Worm (Caenorhabditis elegans) whole organism, L3 larva: ENCODE results near the gene anmt-3.

Source experiments
- R02D3.7 ChIP-seq: fragments of 150-350 bp; optimal IDR thresholded peaks from 2 replicates; lab custom pipeline; 2014; ENCODE audit warnings: missing biosample characterization, missing genetic modification characterization
- aly-2 ChIP-seq: fragments of 150-350 bp; optimal IDR thresholded peaks from 2 replicates; lab custom pipeline; 2014; ENCODE audit warnings: missing biosample characterization, missing genetic modification characterization
- ama-1 ChIP-seq: fragments of 150-350 bp; optimal IDR thresholded peaks from 2 replicates; lab custom pipeline; 2018
- ceh-16 ChIP-seq: sonication (generic microtip); optimal IDR thresholded peaks from 2 replicates; lab custom pipeline; 2017; ENCODE audit warnings: missing biosample characterization, missing genetic modification characterization
- ceh-28 ChIP-seq: fragments of 150-350 bp; optimal IDR thresholded peaks from 2 replicates; lab custom pipeline; 2014; ENCODE audit warnings: missing biosample characterization, missing genetic modification reagents, missing genetic modification characterization
- ceh-82 ChIP-seq: fragments of 150-350 bp; optimal IDR thresholded peaks from 2 replicates; lab custom pipeline; 2014; ENCODE audit warnings: missing biosample characterization, missing genetic modification characterization
- daf-12 ChIP-seq: fragments of 150-350 bp; optimal IDR thresholded peaks from 2 replicates; lab custom pipeline; 2014; ENCODE audit warnings: missing biosample characterization, missing genetic modification reagents, missing genetic modification characterization
- egl-27 ChIP-seq: sonication (generic microtip); optimal IDR thresholded peaks from 4 replicates; lab custom pipeline; 2017; ENCODE audit warnings: missing biosample characterization, missing genetic modification reagents, missing genetic modification characterization
- egl-5 ChIP-seq: fragments of 150-350 bp; optimal IDR thresholded peaks from 2 replicates; lab custom pipeline; 2017; ENCODE audit warnings: missing biosample characterization, missing genetic modification reagents, missing genetic modification characterization, inconsistent platforms
- elt-2 ChIP-seq: sonication (generic microtip); optimal IDR thresholded peaks from 2 replicates; lab custom pipeline; 2016; ENCODE audit warnings: missing genetic modification reagents, mild to moderate bottlenecking, missing genetic modification characterization, missing compliant biosample characterization
- elt-3 ChIP-seq, 3 experiments: fragments of 150-350 bp in 1 of 3; sonication (generic microtip) in 2 of 3; optimal IDR thresholded peaks; 2 replicates in 2 of 3; 4 replicates in 1 of 3; lab custom pipeline; 2014 to 2017; ENCODE audit warnings: missing biosample characterization in 3 of 3, missing genetic modification characterization in 3 of 3
- eor-1 ChIP-seq, 2 experiments: fragments of 150-350 bp; optimal IDR thresholded peaks; 2 replicates each; lab custom pipeline; 2014 to 2018; ENCODE audit warnings: missing biosample characterization in 2 of 2, missing genetic modification characterization in 2 of 2
- hmg-11 ChIP-seq: sonication (generic microtip); optimal IDR thresholded peaks from 2 replicates; lab custom pipeline; 2016; ENCODE audit warnings: missing genetic modification characterization, missing compliant biosample characterization
- jun-1 ChIP-seq: fragments of 150-350 bp; optimal IDR thresholded peaks from 2 replicates; lab custom pipeline; 2014; ENCODE audit warnings: missing biosample characterization, missing genetic modification reagents, missing genetic modification characterization
- lin-15B ChIP-seq: fragments of 150-350 bp; optimal IDR thresholded peaks from 2 replicates; lab custom pipeline; 2014; ENCODE audit warnings: missing biosample characterization, missing genetic modification characterization
- lin-39 ChIP-seq: fragments of 150-350 bp; optimal IDR thresholded peaks from 2 replicates; lab custom pipeline; 2018; ENCODE audit warnings: missing biosample characterization, missing genetic modification reagents, missing genetic modification characterization
- lsy-12 ChIP-seq: sonication (generic microtip); optimal IDR thresholded peaks from 2 replicates; lab custom pipeline; 2016; ENCODE audit warnings: mild to moderate bottlenecking, missing genetic modification characterization, missing compliant biosample characterization
- mml-1 ChIP-seq: fragments of 150-350 bp; sonication (generic microtip); optimal IDR thresholded peaks from 3 replicates; lab custom pipeline; 2014; ENCODE audit warnings: missing biosample characterization, missing genetic modification characterization
- nfya-1 ChIP-seq: sonication (generic microtip); optimal IDR thresholded peaks from 2 replicates; lab custom pipeline; 2017; ENCODE audit warnings: missing genetic modification characterization, mild to moderate bottlenecking, missing compliant biosample characterization, antibody characterized with exemption, moderate library complexity; ENCODE audit not compliant: insufficient read depth
- nhr-11 ChIP-seq: fragments of 150-350 bp; optimal IDR thresholded peaks from 2 replicates; lab custom pipeline; 2014; ENCODE audit warnings: missing biosample characterization, missing genetic modification characterization
- nhr-12 ChIP-seq: fragments of 150-350 bp; optimal IDR thresholded peaks from 2 replicates; lab custom pipeline; 2014; ENCODE audit warnings: missing biosample characterization, missing genetic modification characterization
- nhr-23 ChIP-seq: fragments of 150-350 bp; optimal IDR thresholded peaks from 2 replicates; lab custom pipeline; 2014; ENCODE audit warnings: missing biosample characterization, missing genetic modification reagents, missing genetic modification characterization
- nhr-237 ChIP-seq: fragments of 150-350 bp; optimal IDR thresholded peaks from 2 replicates; lab custom pipeline; 2014; ENCODE audit warnings: missing biosample characterization, missing genetic modification characterization
- nhr-25 ChIP-seq: sonication (generic microtip); optimal IDR thresholded peaks from 2 replicates; lab custom pipeline; 2017; ENCODE audit warnings: missing biosample characterization, missing genetic modification characterization
- nhr-28 ChIP-seq: fragments of 150-350 bp; optimal IDR thresholded peaks from 2 replicates; lab custom pipeline; 2014; ENCODE audit warnings: missing biosample characterization, missing genetic modification characterization
- nhr-43 ChIP-seq: sonication (generic microtip); optimal IDR thresholded peaks from 2 replicates; lab custom pipeline; 2016; ENCODE audit warnings: mild to moderate bottlenecking, missing genetic modification characterization, missing compliant biosample characterization; ENCODE audit not compliant: poor library complexity, severe bottlenecking
- nhr-67 ChIP-seq: fragments of 150-350 bp; optimal IDR thresholded peaks from 2 replicates; lab custom pipeline; 2014; ENCODE audit warnings: missing biosample characterization, missing genetic modification characterization
- nhr-76 ChIP-seq: fragments of 150-350 bp; sonication (generic microtip); optimal IDR thresholded peaks from 5 replicates; lab custom pipeline; 2014; ENCODE audit warnings: missing biosample characterization, missing genetic modification characterization
- nhr-77 ChIP-seq: fragments of 150-350 bp; optimal IDR thresholded peaks from 2 replicates; lab custom pipeline; 2014; ENCODE audit warnings: missing biosample characterization, missing genetic modification characterization
- pha-4 ChIP-seq: fragments of 150-350 bp; optimal IDR thresholded peaks from 2 replicates; lab custom pipeline; 2014; ENCODE audit warnings: missing biosample characterization, missing genetic modification reagents, missing genetic modification characterization
- pqm-1 ChIP-seq: fragments of 150-350 bp; optimal IDR thresholded peaks from 2 replicates; lab custom pipeline; 2017; ENCODE audit warnings: missing biosample characterization, missing genetic modification characterization, inconsistent platforms
- skn-1 ChIP-seq: fragments of 150-350 bp; optimal IDR thresholded peaks from 2 replicates; lab custom pipeline; 2014; ENCODE audit warnings: missing biosample characterization, missing genetic modification characterization
- snpc-4 ChIP-seq: fragments of 150-350 bp; optimal IDR thresholded peaks from 2 replicates; lab custom pipeline; 2014; ENCODE audit warnings: missing biosample characterization, missing genetic modification characterization
- tbx-2 ChIP-seq: sonication (generic microtip); optimal IDR thresholded peaks from 2 replicates; lab custom pipeline; 2016; ENCODE audit warnings: mild to moderate bottlenecking, missing genetic modification characterization, missing compliant biosample characterization
- unc-62 ChIP-seq: fragments of 150-350 bp; sonication (generic microtip); optimal IDR thresholded peaks from 4 replicates; lab custom pipeline; 2014; ENCODE audit warnings: missing biosample characterization, missing genetic modification reagents, missing genetic modification characterization
- zag-1 ChIP-seq: fragments of 150-350 bp; optimal IDR thresholded peaks from 2 replicates; lab custom pipeline; 2014; ENCODE audit warnings: missing biosample characterization, missing genetic modification characterization
- ztf-11 ChIP-seq: fragments of 150-350 bp; optimal IDR thresholded peaks from 2 replicates; lab custom pipeline; 2014; ENCODE audit warnings: missing biosample characterization, missing genetic modification characterization
- ztf-4 ChIP-seq: fragments of 150-350 bp; optimal IDR thresholded peaks from 2 replicates; lab custom pipeline; 2014; ENCODE audit warnings: missing biosample characterization, missing genetic modification characterization

Gene anmt-3

DNA sequence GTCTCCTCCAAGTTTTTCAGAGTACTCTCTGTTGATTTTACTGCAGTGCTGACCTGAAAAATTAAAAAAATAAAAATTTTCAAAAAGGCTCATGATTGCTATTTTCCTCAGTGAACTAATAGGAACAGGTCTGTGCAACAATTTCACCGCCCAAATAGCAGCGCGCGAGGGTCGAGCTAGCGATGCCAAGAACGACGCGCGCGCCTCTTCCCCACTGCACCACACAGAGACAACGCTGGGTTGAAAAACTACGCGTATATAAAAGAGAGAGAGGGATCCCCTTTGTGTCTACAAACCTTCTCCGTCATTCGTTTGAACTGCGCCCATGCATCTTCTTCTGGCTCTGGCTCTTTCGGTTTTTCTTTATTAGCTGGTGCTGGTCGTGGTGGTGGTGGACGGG is 12.0 kb upstream of the anmt-3 start:
- peak; percentile 62 for TF ChIP-seq nhr-43
- peak; percentile 38 for TF ChIP-seq nhr-77 (tag; lab: Kevin White, UChicago)
- no peak for TF ChIP-seq nhr-25 (tag; lab: Kevin White, UChicago)
- peak; percentile 21 for TF ChIP-seq lin-15B (tag; lab: Kevin White, UChicago)
- TF ChIP-seq eor-1 (tag; optimal IDR thresholded peaks at IDR 0.05; lab: Kevin White, UChicago), result no peak
- TF ChIP-seq aly-2 (tag; lab: Kevin White, UChicago), result no peak
- TF ChIP-seq nhr-28 (tag; lab: Kevin White, UChicago), result no peak
- peak; percentile 59 for TF ChIP-seq egl-5
- TF ChIP-seq pqm-1 (tag; lab: Kevin White, UChicago), result no peak
- TF ChIP-seq nhr-23, result no peak
- TF ChIP-seq lsy-12, result peak; percentile 61
- TF ChIP-seq jun-1 (tag; lab: Kevin White, UChicago), result peak; percentile 2
- TF ChIP-seq nhr-11, result no peak
- no peak for TF ChIP-seq nhr-67 (tag; lab: Kevin White, UChicago)
- TF ChIP-seq skn-1 (tag; lab: Kevin White, UChicago), result peak; percentile 2
- peak; percentile 90 for TF ChIP-seq lin-39 (tag; lab: Kevin White, UChicago)
- peak; percentile 11 for TF ChIP-seq R02D3.7 (tag; lab: Kevin White, UChicago)
- no peak for TF ChIP-seq egl-27 (tag; lab: Kevin White, UChicago)
- TF ChIP-seq unc-62 (GFP tag; lab: Kevin White, UChicago), result peak; percentile 16
- peak; percentile 53 for TF ChIP-seq ama-1
- peak; percentile 22 for TF ChIP-seq snpc-4 (tag; lab: Kevin White, UChicago)
- TF ChIP-seq tbx-2 (tag; lab: Kevin White, UChicago), result peak; percentile 67
- TF ChIP-seq ceh-16 (tag; lab: Kevin White, UChicago), result peak; percentile 9
- peak; percentile 79 for TF ChIP-seq hmg-11 (tag; lab: Kevin White, UChicago)
- no peak for TF ChIP-seq zag-1 (tag; lab: Kevin White, UChicago)
- no peak for TF ChIP-seq ztf-11
- TF ChIP-seq ceh-28 (tag; lab: Kevin White, UChicago), result no peak
- peak; percentile 23 for TF ChIP-seq ceh-82 (tag; lab: Kevin White, UChicago)
- peak; percentile 70 for TF ChIP-seq nfya-1
- no peak for TF ChIP-seq pha-4 (tag; lab: Kevin White, UChicago)
- no peak for TF ChIP-seq elt-3 (tag; optimal IDR thresholded peaks at IDR 0.05; lab: Kevin White, UChicago)
- TF ChIP-seq elt-2 (tag; lab: Kevin White, UChicago), result peak; percentile 52
- peak; percentile 76 for TF ChIP-seq ztf-4
- TF ChIP-seq mml-1 (tag; lab: Kevin White, UChicago), result no peak
- no peak for TF ChIP-seq nhr-76 (tag; lab: Kevin White, UChicago)
- TF ChIP-seq nhr-237 (tag; lab: Kevin White, UChicago), result no peak

ce11 chrV:9965891-9966290 is 7.8 kb upstream of the anmt-3 start:
- TF ChIP-seq ztf-11, result no peak
- TF ChIP-seq nhr-76 (tag; lab: Kevin White, UChicago), result no peak
- no peak for TF ChIP-seq aly-2 (tag; lab: Kevin White, UChicago)
- TF ChIP-seq pqm-1 (tag; lab: Kevin White, UChicago), result no peak
- no peak for TF ChIP-seq nhr-43
- TF ChIP-seq nhr-28 (tag; lab: Kevin White, UChicago), result no peak
- TF ChIP-seq daf-12 (tag; lab: Kevin White, UChicago), result no peak
- TF ChIP-seq egl-27 (tag; lab: Kevin White, UChicago), result no peak
- TF ChIP-seq nhr-11, result no peak
- no peak for TF ChIP-seq egl-5
- no peak for TF ChIP-seq ceh-16 (tag; lab: Kevin White, UChicago)
- TF ChIP-seq ceh-28 (tag; lab: Kevin White, UChicago), result no peak
- TF ChIP-seq zag-1 (tag; lab: Kevin White, UChicago), result no peak
- TF ChIP-seq nhr-12 (tag; lab: Kevin White, UChicago), result no peak
- TF ChIP-seq nhr-237 (tag; lab: Kevin White, UChicago), result no peak
- no peak for TF ChIP-seq elt-2 (tag; lab: Kevin White, UChicago)
- TF ChIP-seq pha-4 (tag; lab: Kevin White, UChicago), result no peak
- no peak for TF ChIP-seq nhr-77 (tag; lab: Kevin White, UChicago)
- no peak for TF ChIP-seq lin-39 (tag; lab: Kevin White, UChicago)

ce11 chrV:9964152-9964785 is 6.1 kb upstream of the anmt-3 start:
- TF ChIP-seq nfya-1, result peak; percentile 5
- no peak for TF ChIP-seq nhr-43
- TF ChIP-seq lin-39 (tag; lab: Kevin White, UChicago), result peak; percentile 61
- TF ChIP-seq, all 47 proteins: peak for 2
